Fruit fly (Drosophila melanogaster) whole organism, pupa: Measurements from ENCODE around the gene CG16789.

Source experiments
- CG10348 ChIP-seq: fragments of 200-800 bp; sonication (Bioruptor generic); IDR thresholded peaks from 2 replicates; pipeline ENCODE4 v1.3.6; 2022; ENCODE audit warnings: missing biosample characterization, missing genetic modification characterization
- CG12605 ChIP-seq: fragments of 200-800 bp; sonication (Bioruptor generic); IDR thresholded peaks from 2 replicates; pipeline ENCODE4 v1.3.6; 2022; ENCODE audit warnings: missing biosample characterization, missing genetic modification characterization
- CG13204 ChIP-seq: fragments of 200-800 bp; sonication (Bioruptor generic); optimal IDR thresholded peaks from 2 replicates; lab custom pipeline; 2018; ENCODE audit warnings: missing biosample characterization, mild to moderate bottlenecking, missing genetic modification characterization, moderate library complexity
- CG14655 ChIP-seq: fragments of 200-800 bp; sonication (Bioruptor generic); optimal IDR thresholded peaks from 3 replicates; lab custom pipeline; 2017; ENCODE audit warnings: mild to moderate bottlenecking, missing biosample characterization, missing genetic modification reagents, missing genetic modification characterization
- CG15710 ChIP-seq: fragments of 200-800 bp; sonication (Bioruptor generic); optimal IDR thresholded peaks from 2 replicates; lab custom pipeline; 2018; ENCODE audit warnings: missing biosample characterization, mild to moderate bottlenecking, missing genetic modification characterization, moderate library complexity
- CG17806 ChIP-seq: fragments of 200-800 bp; sonication (Bioruptor generic); optimal IDR thresholded peaks from 2 replicates; lab custom pipeline; 2018; ENCODE audit warnings: missing biosample characterization, mild to moderate bottlenecking, missing genetic modification characterization, moderate library complexity
- CG32121 ChIP-seq: fragments of 200-800 bp; sonication (Bioruptor generic); IDR thresholded peaks from 2 replicates; pipeline ENCODE4 v1.3.6; 2022; ENCODE audit warnings: missing biosample characterization, missing genetic modification characterization
- CG34367 ChIP-seq: fragments of 200-800 bp; sonication (Bioruptor generic); optimal IDR thresholded peaks from 2 replicates; lab custom pipeline; 2018; ENCODE audit warnings: missing biosample characterization, mild to moderate bottlenecking, missing genetic modification characterization
- CG4496 ChIP-seq: fragments of 200-800 bp; sonication (Bioruptor generic); IDR thresholded peaks from 3 replicates; pipeline ENCODE4 v1.3.6; 2022; ENCODE audit warnings: missing biosample characterization, missing genetic modification characterization
- CG8159 ChIP-seq: fragments of 200-800 bp; sonication (Bioruptor generic); optimal IDR thresholded peaks from 3 replicates; lab custom pipeline; 2018; ENCODE audit warnings: missing biosample characterization, mild to moderate bottlenecking, missing genetic modification characterization, moderate library complexity
- CG8301 ChIP-seq: fragments of 200-800 bp; sonication (Bioruptor generic); optimal IDR thresholded peaks from 2 replicates; lab custom pipeline; 2018; ENCODE audit warnings: missing biosample characterization, mild to moderate bottlenecking, missing genetic modification characterization
- CG9948 ChIP-seq: fragments of 200-800 bp; sonication (Bioruptor generic); optimal IDR thresholded peaks from 2 replicates; lab custom pipeline; 2018; ENCODE audit warnings: missing biosample characterization, mild to moderate bottlenecking, missing genetic modification characterization, moderate library complexity
- D1 ChIP-seq: fragments of 200-800 bp; sonication (Bioruptor generic); optimal IDR thresholded peaks from 2 replicates; lab custom pipeline; 2018; ENCODE audit warnings: missing biosample characterization, mild to moderate bottlenecking, missing genetic modification characterization, moderate library complexity
- EcR ChIP-seq: fragments of 200-800 bp; sonication (Bioruptor generic); optimal IDR thresholded peaks from 3 replicates; lab custom pipeline; 2019; ENCODE audit warnings: missing biosample characterization, missing genetic modification characterization, mild to moderate bottlenecking, moderate library complexity, missing genetic modification reagents
- Ets98B ChIP-seq: fragments of 200-800 bp; sonication (Bioruptor generic); IDR thresholded peaks from 2 replicates; pipeline ENCODE4 v1.3.6; 2022; ENCODE audit warnings: missing biosample characterization, missing genetic modification characterization
- Pif1A ChIP-seq: fragments of 200-800 bp; sonication (Bioruptor generic); optimal IDR thresholded peaks from 3 replicates; lab custom pipeline; 2016; ENCODE audit warnings: missing biosample characterization, missing genetic modification characterization
- Pif1B ChIP-seq: fragments of 200-800 bp; sonication (Bioruptor generic); optimal IDR thresholded peaks from 3 replicates; lab custom pipeline; 2016; ENCODE audit warnings: missing biosample characterization, missing genetic modification characterization
- Snoo ChIP-seq: fragments of 200-800 bp; sonication (Bioruptor generic); optimal IDR thresholded peaks from 3 replicates; lab custom pipeline; 2017; ENCODE audit warnings: missing biosample characterization, mild to moderate bottlenecking, missing genetic modification characterization, inconsistent platforms
- fd96Ca ChIP-seq: fragments of 200-800 bp; sonication (Bioruptor generic); IDR thresholded peaks from 3 replicates; pipeline ENCODE4 v1.3.6; 2022; ENCODE audit warnings: missing biosample characterization, missing genetic modification characterization
- gl ChIP-seq: fragments of 200-800 bp; sonication (Bioruptor generic); optimal IDR thresholded peaks from 2 replicates; lab custom pipeline; 2018; ENCODE audit warnings: missing biosample characterization, mild to moderate bottlenecking, missing genetic modification characterization
- rn ChIP-seq: fragments of 200-800 bp; sonication (Bioruptor generic); IDR thresholded peaks from 2 replicates; pipeline ENCODE4 v1.3.6; 2022; ENCODE audit warnings: missing biosample characterization, missing genetic modification characterization

CG16789 gene

dm6 chr3R:9532437-9533180 lies 33.4 kb upstream of the CG16789 start, which contains the start of gene by:
Gene by (minus strand): TSS chr3R:9533011.
- TF ChIP-seq CG8159 (no peak), CG32121 (no peak), CG9948 (tag; lab: Kevin White, UChicago) (no peak), gl (no peak), CG10348 (GFP tag; lab: Robert Waterston, UW) (no peak), Ets98B (GFP tag; lab: Robert Waterston, UW) (no peak; the same call in 1 of the 2 replicates), Pif1B (GFP tag; lab: Kevin White, UChicago) (no peak), CG34367 (no peak), CG13204 (no peak), CG12605 (GFP tag; lab: Robert Waterston, UW) (no peak; the same call in 1 of the 2 replicates), fd96Ca (GFP tag; lab: Robert Waterston, UW) (no peak)

- TF ChIP-seq CG17806 (tag; lab: Kevin White, UChicago) (peak; percentile 91), rn (GFP tag; lab: Robert Waterston, UW) (peak; percentile 66), CG32121 (peak; percentile 91), Pif1B (GFP tag; lab: Kevin White, UChicago) (peak; percentile 97), CG14655 (GFP tag; lab: Kevin White, UChicago) (peak; percentile 99), Ets98B (GFP tag; lab: Robert Waterston, UW) (peak; percentile 77; the same call in 1 of the 2 replicates), D1 (tag; lab: Kevin White, UChicago) (peak; percentile 95), CG34367 (peak; percentile 92), CG12605 (GFP tag; lab: Robert Waterston, UW) (peak; percentile 44; the same call in 1 of the 2 replicates), CG4496 (GFP tag; lab: Robert Waterston, UW) (peak; percentile 90; the same call in 2 of the 3 replicates), CG8159 (peak; percentile 97), CG10348 (GFP tag; lab: Robert Waterston, UW) (peak; percentile 75), CG8301 (peak; percentile 98), gl (peak; percentile 85), CG13204 (peak; percentile 89), fd96Ca (GFP tag; lab: Robert Waterston, UW) (peak; percentile 93), Pif1A (GFP tag; lab: Kevin White, UChicago) (peak; percentile 98), EcR (GFP tag; lab: Kevin White, UChicago) (peak; percentile 48), CG9948 (tag; lab: Kevin White, UChicago) (peak; percentile 96), CG15710 (tag; lab: Kevin White, UChicago) (peak; percentile 94), Snoo (peak; percentile 98)
- TF ChIP-seq, all 21 proteins: peak for 21
These were observed 32.5 kb upstream of the CG16789 start for dm6 chr3R:9533181-9534124.

dm6 chr3R:9534125-9534496 lies 31.9 kb upstream of the CG16789 start:
- TF ChIP-seq CG12605 (GFP tag; lab: Robert Waterston, UW) = peak; percentile 83
- peak; percentile 45 for TF ChIP-seq gl
- peak; percentile 93 for TF ChIP-seq Ets98B (GFP tag; lab: Robert Waterston, UW)
- peak; percentile 85 for TF ChIP-seq D1 (tag; lab: Kevin White, UChicago)
- peak; percentile 90 for TF ChIP-seq CG17806 (tag; lab: Kevin White, UChicago)
- TF ChIP-seq CG32121 = peak; percentile 91
- TF ChIP-seq Pif1A (GFP tag; lab: Kevin White, UChicago) = peak; percentile 87
- peak; percentile 96 for TF ChIP-seq CG4496 (GFP tag; lab: Robert Waterston, UW)
- peak; percentile 79 for TF ChIP-seq Snoo
- TF ChIP-seq rn (GFP tag; lab: Robert Waterston, UW) = peak; percentile 82
- TF ChIP-seq fd96Ca (GFP tag; lab: Robert Waterston, UW) = peak; percentile 51; the same call in 1 of the 3 replicates
- peak; percentile 93 for TF ChIP-seq CG14655 (GFP tag; lab: Kevin White, UChicago)
- no peak for TF ChIP-seq EcR (GFP tag; lab: Kevin White, UChicago)
- peak; percentile 22 for TF ChIP-seq CG13204
- TF ChIP-seq CG34367 = peak; percentile 86
- peak; percentile 91 for TF ChIP-seq CG9948 (tag; lab: Kevin White, UChicago)
- peak; percentile 94 for TF ChIP-seq CG8301
- TF ChIP-seq CG10348 (GFP tag; lab: Robert Waterston, UW) = peak; percentile 44; the same call in 1 of the 2 replicates
- peak; percentile 90 for TF ChIP-seq CG8159
- TF ChIP-seq Pif1B (GFP tag; lab: Kevin White, UChicago) = peak; percentile 75
- TF ChIP-seq CG15710 (tag; lab: Kevin White, UChicago) = peak; percentile 85
- TF ChIP-seq, all 21 proteins: peak for 20

- TF ChIP-seq EcR (GFP tag; lab: Kevin White, UChicago) (peak; percentile 69), CG4496 (GFP tag; lab: Robert Waterston, UW) (peak; percentile 27; the same call in 2 of the 3 replicates), Snoo (no peak), Ets98B (GFP tag; lab: Robert Waterston, UW) (peak; percentile 7; the same call in 1 of the 2 replicates), CG8301 (no peak), CG32121 (no peak), CG12605 (GFP tag; lab: Robert Waterston, UW) (peak; percentile 53), CG17806 (tag; lab: Kevin White, UChicago) (no peak), Pif1B (GFP tag; lab: Kevin White, UChicago) (no peak), CG13204 (no peak), CG8159 (no peak)
These were observed 31.3 kb upstream of the CG16789 start for dm6 chr3R:9534595-9535217.
